Fruit fly (Drosophila melanogaster): ENCODE measurements around the gene ebd2.

The ebd2 gene

dm6 chr3L:21319957-21320356, 29.1 kb downstream of the ebd2 start:
- TF ChIP-seq Myc (optimal IDR thresholded peaks at IDR 0.05): no peak
- no peak for TF ChIP-seq ttk (optimal IDR thresholded peaks at IDR 0.05)
- TF ChIP-seq Sin3A (optimal IDR thresholded peaks at IDR 0.05): no peak
- TF ChIP-seq h (optimal IDR thresholded peaks at IDR 0.05): no peak
- TF ChIP-seq insv (optimal IDR thresholded peaks at IDR 0.05): no peak
- no peak for TF ChIP-seq psq (optimal IDR thresholded peaks at IDR 0.05)

- no peak for TF ChIP-seq Myc (optimal IDR thresholded peaks at IDR 0.05)
- TF ChIP-seq ttk (optimal IDR thresholded peaks at IDR 0.05): no peak
- TF ChIP-seq h (optimal IDR thresholded peaks at IDR 0.05): no peak
- TF ChIP-seq insv (optimal IDR thresholded peaks at IDR 0.05): no peak
- TF ChIP-seq psq (optimal IDR thresholded peaks at IDR 0.05): no peak
- TF ChIP-seq Sin3A (optimal IDR thresholded peaks at IDR 0.05): no peak
These were observed 29.7 kb downstream of the ebd2 start for dm6 chr3L:21319313-21319907.

- TF ChIP-seq Sin3A (optimal IDR thresholded peaks at IDR 0.05) (no peak), Myc (optimal IDR thresholded peaks at IDR 0.05) (no peak), psq (optimal IDR thresholded peaks at IDR 0.05) (no peak), h (optimal IDR thresholded peaks at IDR 0.05) (no peak), insv (optimal IDR thresholded peaks at IDR 0.05) (no peak), ttk (optimal IDR thresholded peaks at IDR 0.05) (no peak)
These were observed 30.6 kb downstream of the ebd2 start, which contains the start of gene Rab26 for dm6 chr3L:21318474-21318873. TSS of gene Rab26 (plus strand) at chr3L:21318774.

dm6 chr3L:21317416-21318259, 31.4 kb downstream of the ebd2 start, which contains the start of gene Pc:
TSS of gene Pc (minus strand) at chr3L:21318020.
- no peak for TF ChIP-seq h (optimal IDR thresholded peaks at IDR 0.05)
- TF ChIP-seq Myc (optimal IDR thresholded peaks at IDR 0.05): no peak
- TF ChIP-seq Sin3A (optimal IDR thresholded peaks at IDR 0.05): no peak
- TF ChIP-seq psq (optimal IDR thresholded peaks at IDR 0.05): no peak
- no peak for TF ChIP-seq ttk (optimal IDR thresholded peaks at IDR 0.05)
- TF ChIP-seq insv (optimal IDR thresholded peaks at IDR 0.05): no peak

- TF ChIP-seq insv (optimal IDR thresholded peaks at IDR 0.05) (no peak), psq (optimal IDR thresholded peaks at IDR 0.05) (no peak), h (optimal IDR thresholded peaks at IDR 0.05) (no peak), Myc (optimal IDR thresholded peaks at IDR 0.05) (no peak), Sin3A (optimal IDR thresholded peaks at IDR 0.05) (no peak), ttk (optimal IDR thresholded peaks at IDR 0.05) (no peak)
These were observed 44.7 kb downstream of the ebd2 start, which contains the start of the genes CG11309 and CG7632 for dm6 chr3L:21304400-21304799. TSS of gene CG11309 (minus strand) at chr3L:21304658. TSS of gene CG7632 (plus strand) at chr3L:21304697.

dm6 chr3L:21303659-21304058, 45.4 kb downstream of the ebd2 start:
- TF ChIP-seq Sin3A (optimal IDR thresholded peaks at IDR 0.05) (no peak), psq (optimal IDR thresholded peaks at IDR 0.05) (no peak), insv (optimal IDR thresholded peaks at IDR 0.05) (no peak), Myc (optimal IDR thresholded peaks at IDR 0.05) (no peak), ttk (optimal IDR thresholded peaks at IDR 0.05) (no peak), h (optimal IDR thresholded peaks at IDR 0.05) (no peak)

dm6 chr3L:21302493-21302892, 46.6 kb downstream of the ebd2 start:
- no peak for TF ChIP-seq Sin3A (optimal IDR thresholded peaks at IDR 0.05)
- TF ChIP-seq insv (optimal IDR thresholded peaks at IDR 0.05): no peak
- no peak for TF ChIP-seq h (optimal IDR thresholded peaks at IDR 0.05)

dm6 chr3L:21301737-21302487, 47.2 kb downstream of the ebd2 start:
- TF ChIP-seq psq (optimal IDR thresholded peaks at IDR 0.05) (no peak), Sin3A (optimal IDR thresholded peaks at IDR 0.05) (no peak), insv (optimal IDR thresholded peaks at IDR 0.05) (no peak), h (optimal IDR thresholded peaks at IDR 0.05) (no peak), ttk (optimal IDR thresholded peaks at IDR 0.05) (no peak), Myc (optimal IDR thresholded peaks at IDR 0.05) (no peak)

dm6 chr3L:21300280-21300679, 48.8 kb downstream of the ebd2 start, which contains the start of gene Cpr78Cc:
TSS of gene Cpr78Cc (plus strand) at chr3L:21300580.
- TF ChIP-seq h (optimal IDR thresholded peaks at IDR 0.05) (no peak), Myc (optimal IDR thresholded peaks at IDR 0.05) (no peak), psq (optimal IDR thresholded peaks at IDR 0.05) (no peak), insv (optimal IDR thresholded peaks at IDR 0.05) (no peak), Sin3A (optimal IDR thresholded peaks at IDR 0.05) (no peak), ttk (optimal IDR thresholded peaks at IDR 0.05) (no peak)

- TF ChIP-seq h (optimal IDR thresholded peaks at IDR 0.05): no peak
- TF ChIP-seq insv (optimal IDR thresholded peaks at IDR 0.05): no peak
- no peak for TF ChIP-seq Sin3A (optimal IDR thresholded peaks at IDR 0.05)
- TF ChIP-seq Myc (optimal IDR thresholded peaks at IDR 0.05): no peak
- TF ChIP-seq psq (optimal IDR thresholded peaks at IDR 0.05): no peak
- no peak for TF ChIP-seq ttk (optimal IDR thresholded peaks at IDR 0.05)
These were observed 49.9 kb downstream of the ebd2 start for dm6 chr3L:21299203-21299602.

dm6 chr3L:21298375-21298774, 50.7 kb downstream of the ebd2 start, which contains the start of gene CG43702:
TSS of gene CG43702 (plus strand) at chr3L:21298675.
- no peak for TF ChIP-seq Sin3A (optimal IDR thresholded peaks at IDR 0.05)
- no peak for TF ChIP-seq insv (optimal IDR thresholded peaks at IDR 0.05)
- TF ChIP-seq Myc (optimal IDR thresholded peaks at IDR 0.05): no peak
- no peak for TF ChIP-seq h (optimal IDR thresholded peaks at IDR 0.05)
- TF ChIP-seq ttk (optimal IDR thresholded peaks at IDR 0.05): no peak
- TF ChIP-seq psq (optimal IDR thresholded peaks at IDR 0.05): no peak

Measured in Kc167 (cell line).